Fruit fly (Drosophila melanogaster) whole organism, pupa: ENCODE results near the gene nac.

Source experiments
- CG10348 ChIP-seq: fragments of 200-800 bp; sonication (Bioruptor generic); IDR thresholded peaks from 2 replicates; pipeline ENCODE4 v1.3.6; 2022; ENCODE audit warnings: missing biosample characterization, missing genetic modification characterization
- CG12605 ChIP-seq: fragments of 200-800 bp; sonication (Bioruptor generic); IDR thresholded peaks from 2 replicates; pipeline ENCODE4 v1.3.6; 2022; ENCODE audit warnings: missing biosample characterization, missing genetic modification characterization
- CG13204 ChIP-seq: fragments of 200-800 bp; sonication (Bioruptor generic); optimal IDR thresholded peaks from 2 replicates; lab custom pipeline; 2018; ENCODE audit warnings: missing biosample characterization, mild to moderate bottlenecking, missing genetic modification characterization, moderate library complexity
- CG14655 ChIP-seq: fragments of 200-800 bp; sonication (Bioruptor generic); optimal IDR thresholded peaks from 3 replicates; lab custom pipeline; 2017; ENCODE audit warnings: mild to moderate bottlenecking, missing biosample characterization, missing genetic modification reagents, missing genetic modification characterization
- CG15710 ChIP-seq: fragments of 200-800 bp; sonication (Bioruptor generic); optimal IDR thresholded peaks from 2 replicates; lab custom pipeline; 2018; ENCODE audit warnings: missing biosample characterization, mild to moderate bottlenecking, missing genetic modification characterization, moderate library complexity
- CG17806 ChIP-seq: fragments of 200-800 bp; sonication (Bioruptor generic); optimal IDR thresholded peaks from 2 replicates; lab custom pipeline; 2018; ENCODE audit warnings: missing biosample characterization, mild to moderate bottlenecking, missing genetic modification characterization, moderate library complexity
- CG32121 ChIP-seq: fragments of 200-800 bp; sonication (Bioruptor generic); IDR thresholded peaks from 2 replicates; pipeline ENCODE4 v1.3.6; 2022; ENCODE audit warnings: missing biosample characterization, missing genetic modification characterization
- CG34367 ChIP-seq: fragments of 200-800 bp; sonication (Bioruptor generic); optimal IDR thresholded peaks from 2 replicates; lab custom pipeline; 2018; ENCODE audit warnings: missing biosample characterization, mild to moderate bottlenecking, missing genetic modification characterization
- CG4496 ChIP-seq: fragments of 200-800 bp; sonication (Bioruptor generic); IDR thresholded peaks from 3 replicates; pipeline ENCODE4 v1.3.6; 2022; ENCODE audit warnings: missing biosample characterization, missing genetic modification characterization
- CG8159 ChIP-seq: fragments of 200-800 bp; sonication (Bioruptor generic); optimal IDR thresholded peaks from 3 replicates; lab custom pipeline; 2018; ENCODE audit warnings: missing biosample characterization, mild to moderate bottlenecking, missing genetic modification characterization, moderate library complexity
- CG8301 ChIP-seq: fragments of 200-800 bp; sonication (Bioruptor generic); optimal IDR thresholded peaks from 2 replicates; lab custom pipeline; 2018; ENCODE audit warnings: missing biosample characterization, mild to moderate bottlenecking, missing genetic modification characterization
- CG9948 ChIP-seq: fragments of 200-800 bp; sonication (Bioruptor generic); optimal IDR thresholded peaks from 2 replicates; lab custom pipeline; 2018; ENCODE audit warnings: missing biosample characterization, mild to moderate bottlenecking, missing genetic modification characterization, moderate library complexity
- D1 ChIP-seq: fragments of 200-800 bp; sonication (Bioruptor generic); optimal IDR thresholded peaks from 2 replicates; lab custom pipeline; 2018; ENCODE audit warnings: missing biosample characterization, mild to moderate bottlenecking, missing genetic modification characterization, moderate library complexity
- EcR ChIP-seq: fragments of 200-800 bp; sonication (Bioruptor generic); optimal IDR thresholded peaks from 3 replicates; lab custom pipeline; 2019; ENCODE audit warnings: missing biosample characterization, missing genetic modification characterization, mild to moderate bottlenecking, moderate library complexity, missing genetic modification reagents
- Ets98B ChIP-seq: fragments of 200-800 bp; sonication (Bioruptor generic); IDR thresholded peaks from 2 replicates; pipeline ENCODE4 v1.3.6; 2022; ENCODE audit warnings: missing biosample characterization, missing genetic modification characterization
- Pif1A ChIP-seq: fragments of 200-800 bp; sonication (Bioruptor generic); optimal IDR thresholded peaks from 3 replicates; lab custom pipeline; 2016; ENCODE audit warnings: missing biosample characterization, missing genetic modification characterization
- Pif1B ChIP-seq: fragments of 200-800 bp; sonication (Bioruptor generic); optimal IDR thresholded peaks from 3 replicates; lab custom pipeline; 2016; ENCODE audit warnings: missing biosample characterization, missing genetic modification characterization
- Snoo ChIP-seq: fragments of 200-800 bp; sonication (Bioruptor generic); optimal IDR thresholded peaks from 3 replicates; lab custom pipeline; 2017; ENCODE audit warnings: missing biosample characterization, mild to moderate bottlenecking, missing genetic modification characterization, inconsistent platforms
- fd96Ca ChIP-seq: fragments of 200-800 bp; sonication (Bioruptor generic); IDR thresholded peaks from 3 replicates; pipeline ENCODE4 v1.3.6; 2022; ENCODE audit warnings: missing biosample characterization, missing genetic modification characterization
- gl ChIP-seq: fragments of 200-800 bp; sonication (Bioruptor generic); optimal IDR thresholded peaks from 2 replicates; lab custom pipeline; 2018; ENCODE audit warnings: missing biosample characterization, mild to moderate bottlenecking, missing genetic modification characterization
- rn ChIP-seq: fragments of 200-800 bp; sonication (Bioruptor generic); IDR thresholded peaks from 2 replicates; pipeline ENCODE4 v1.3.6; 2022; ENCODE audit warnings: missing biosample characterization, missing genetic modification characterization

nac gene

DNA sequence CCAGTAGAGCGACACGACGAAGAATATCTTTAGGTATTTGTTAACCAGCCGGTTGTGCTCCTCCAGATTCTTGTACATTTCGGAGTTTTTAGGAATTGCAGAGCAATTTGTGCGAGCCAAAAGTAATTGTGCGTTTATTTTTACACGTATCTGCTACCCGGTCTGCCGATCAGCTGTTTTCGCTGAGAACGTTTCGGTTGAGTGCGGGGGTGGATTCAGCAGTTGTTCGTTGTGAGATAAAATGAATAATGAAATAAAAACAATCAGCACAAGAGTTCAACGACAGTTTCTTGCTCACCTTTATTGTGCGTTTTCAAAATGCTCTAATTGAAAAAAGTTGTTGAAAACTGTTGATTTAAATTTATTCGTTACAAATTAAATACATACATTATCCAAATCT is at the start of gene nac:
TSS of gene nac (minus strand) at position 176 of the 400 bp plus-strand sequence.
- TF ChIP-seq Snoo (no peak), Ets98B (GFP tag; lab: Robert Waterston, UW) (peak; percentile 7; the same call in 1 of the 2 replicates), rn (GFP tag; lab: Robert Waterston, UW) (no peak), CG15710 (tag; lab: Kevin White, UChicago) (no peak), CG14655 (GFP tag; lab: Kevin White, UChicago) (no peak), fd96Ca (GFP tag; lab: Robert Waterston, UW) (no peak), CG13204 (GFP tag; lab: Kevin White, UChicago) (no peak), CG34367 (tag; lab: Kevin White, UChicago) (no peak), CG8301 (no peak), Pif1A (no peak), CG17806 (tag; lab: Kevin White, UChicago) (no peak), gl (tag; lab: Kevin White, UChicago) (no peak), D1 (tag; lab: Kevin White, UChicago) (peak; percentile 37), CG9948 (tag; lab: Kevin White, UChicago) (no peak), CG12605 (no peak), EcR (GFP tag; lab: Kevin White, UChicago) (peak; percentile 25), Pif1B (no peak), CG32121 (GFP tag; lab: Robert Waterston, UW) (peak; percentile 32; the same call in 1 of the 2 replicates), CG4496 (GFP tag; lab: Robert Waterston, UW) (no peak), CG10348 (no peak), CG8159 (no peak)

DNA sequence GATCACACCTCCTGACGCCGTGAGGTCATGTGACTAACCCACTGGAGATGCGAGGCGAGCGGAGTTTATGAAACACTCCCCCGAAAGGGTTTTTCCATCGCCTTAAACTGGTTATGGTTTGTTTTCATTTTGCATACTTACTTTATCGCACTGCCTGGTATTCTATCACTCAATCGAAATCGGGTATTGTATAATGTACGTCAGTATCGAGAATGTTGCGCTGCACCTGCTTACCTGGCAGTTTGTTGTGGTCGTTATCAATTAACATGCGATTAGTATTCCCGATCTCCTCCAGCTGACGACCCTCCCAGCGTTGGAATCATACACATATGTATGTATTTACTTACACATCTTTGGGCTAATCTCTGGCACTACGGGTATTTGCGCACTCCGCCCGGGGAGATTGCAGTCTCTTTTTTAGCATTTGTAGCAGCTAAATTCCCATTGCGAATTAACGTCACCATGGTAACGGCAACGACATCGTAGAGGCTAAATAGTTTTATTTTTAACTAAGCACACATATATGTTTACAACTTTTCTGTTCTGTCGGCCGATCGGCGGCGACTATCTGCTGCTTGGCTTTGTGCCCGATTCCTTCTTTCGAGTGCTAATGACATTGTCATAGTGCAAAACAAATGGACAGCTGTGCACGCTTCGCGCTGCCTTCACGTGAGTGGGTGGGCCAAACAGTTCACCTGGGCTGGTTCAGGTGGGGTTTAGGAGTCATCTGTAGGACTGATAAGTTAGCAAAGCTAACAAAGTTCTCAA is 49.3 kb upstream of the nac start:
- TF ChIP-seq CG34367 (tag; lab: Kevin White, UChicago) (no peak), CG14655 (GFP tag; lab: Kevin White, UChicago) (no peak)

DNA sequence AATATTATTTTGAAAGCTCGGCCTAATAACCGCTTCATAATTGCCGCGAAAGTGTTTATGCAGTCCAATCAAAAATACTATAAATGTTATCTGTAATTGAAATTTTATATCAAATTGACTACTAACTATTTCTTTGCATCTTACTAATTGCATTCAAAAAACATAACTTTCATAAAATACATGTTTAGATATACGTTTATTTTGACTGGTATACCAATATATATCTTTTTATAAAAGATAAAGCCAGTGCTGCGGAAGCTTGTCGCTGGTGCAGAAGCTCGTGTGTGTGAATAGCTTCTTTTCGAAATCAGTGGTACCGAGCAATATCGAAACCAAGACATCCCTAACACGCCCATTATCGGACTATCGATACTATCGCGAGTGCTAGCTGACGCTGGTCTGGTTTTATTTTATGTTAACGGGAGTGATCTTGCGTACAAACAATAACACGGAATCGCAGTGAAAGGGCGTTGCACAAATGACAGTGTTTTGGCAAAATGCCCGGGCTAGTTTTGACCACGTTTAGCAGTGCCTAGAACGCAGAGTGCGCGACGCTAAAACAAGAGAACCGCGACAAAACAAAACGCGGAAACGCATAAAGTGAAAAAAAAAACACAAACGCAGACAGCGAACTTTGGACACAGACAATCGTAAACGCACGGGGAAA is 45.8 kb upstream of the nac start, which contains the start of gene Atg13:
TSS of gene Atg13 (plus strand) at position 367 of the 667 bp plus-strand sequence.
- TF ChIP-seq gl (tag; lab: Kevin White, UChicago) (peak; percentile 94), CG13204 (GFP tag; lab: Kevin White, UChicago) (no peak), CG17806 (tag; lab: Kevin White, UChicago) (peak; percentile 45), CG34367 (tag; lab: Kevin White, UChicago) (peak; percentile 71), CG14655 (GFP tag; lab: Kevin White, UChicago) (no peak), CG15710 (tag; lab: Kevin White, UChicago) (peak; percentile 42), fd96Ca (GFP tag; lab: Robert Waterston, UW) (peak; percentile 66; the same call in 2 of the 3 replicates), CG8159 (peak; percentile 63), Snoo (peak; percentile 50), EcR (GFP tag; lab: Kevin White, UChicago) (peak; percentile 30), CG32121 (GFP tag; lab: Robert Waterston, UW) (peak; percentile 79), D1 (tag; lab: Kevin White, UChicago) (no peak), Ets98B (GFP tag; lab: Robert Waterston, UW) (peak; percentile 71), CG12605 (peak; percentile 87), CG10348 (no peak), Pif1A (no peak), CG9948 (tag; lab: Kevin White, UChicago) (peak; percentile 2), CG4496 (GFP tag; lab: Robert Waterston, UW) (peak; percentile 84), CG8301 (peak; percentile 83)
- TF ChIP-seq, all 21 proteins: peak for 14

DNA sequence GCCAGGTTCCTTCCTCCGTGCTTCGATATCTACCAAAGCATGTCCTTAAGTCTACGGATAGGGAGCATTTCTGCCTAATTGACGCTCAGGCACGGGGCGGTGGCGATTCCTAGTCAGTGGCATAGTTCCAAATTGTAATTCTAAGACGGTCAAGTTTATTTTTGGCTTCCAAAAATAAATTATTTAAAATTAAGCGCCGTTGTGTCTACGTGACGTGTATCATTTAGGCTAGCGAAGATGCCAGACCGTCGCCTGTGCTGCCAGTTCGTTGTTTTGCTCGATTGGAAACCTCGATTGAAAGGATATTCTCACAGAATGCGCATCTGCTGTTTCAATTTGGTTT is 45.3 kb upstream of the nac start:
- no peak for TF ChIP-seq gl (tag; lab: Kevin White, UChicago)
- TF ChIP-seq Ets98B (GFP tag; lab: Robert Waterston, UW): no peak
- no peak for TF ChIP-seq CG8301
- TF ChIP-seq Pif1B: no peak
- no peak for TF ChIP-seq CG17806 (tag; lab: Kevin White, UChicago)
- TF ChIP-seq fd96Ca (GFP tag; lab: Robert Waterston, UW): no peak
- no peak for TF ChIP-seq EcR (GFP tag; lab: Kevin White, UChicago)
- no peak for TF ChIP-seq CG34367 (tag; lab: Kevin White, UChicago)
- TF ChIP-seq CG15710 (tag; lab: Kevin White, UChicago): no peak
- no peak for TF ChIP-seq CG13204 (GFP tag; lab: Kevin White, UChicago)
- no peak for TF ChIP-seq Snoo

DNA sequence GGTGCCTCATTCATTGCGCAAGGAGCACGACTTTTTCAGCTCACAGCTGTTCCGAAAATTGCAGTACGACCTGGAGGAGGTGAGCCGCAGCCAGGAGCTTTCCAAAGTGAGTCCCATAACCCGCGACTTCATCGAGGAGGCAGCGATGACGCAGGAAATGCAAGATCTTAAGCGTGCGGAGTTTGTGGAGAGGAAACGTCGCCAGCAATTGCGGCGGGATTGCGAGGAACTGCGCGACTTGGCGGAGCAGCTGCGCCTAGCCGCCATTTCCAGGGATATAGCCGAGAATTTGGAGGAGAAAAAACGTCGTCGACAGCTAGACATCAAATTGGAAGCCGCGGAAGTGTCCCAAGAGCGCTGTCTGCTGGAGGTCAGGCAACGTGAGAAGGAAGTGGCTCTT is 44.0 kb upstream of the nac start:
- no peak for TF ChIP-seq fd96Ca (GFP tag; lab: Robert Waterston, UW)
- TF ChIP-seq Pif1A: no peak
- TF ChIP-seq CG32121 (GFP tag; lab: Robert Waterston, UW): no peak
- TF ChIP-seq CG15710 (tag; lab: Kevin White, UChicago): no peak
- no peak for TF ChIP-seq CG12605
- TF ChIP-seq CG14655 (GFP tag; lab: Kevin White, UChicago): no peak
- TF ChIP-seq CG4496 (GFP tag; lab: Robert Waterston, UW): no peak
- TF ChIP-seq CG13204 (GFP tag; lab: Kevin White, UChicago): no peak
- TF ChIP-seq CG8301: no peak
- TF ChIP-seq CG8159: no peak
- TF ChIP-seq CG17806 (tag; lab: Kevin White, UChicago): no peak
- no peak for TF ChIP-seq CG10348
- TF ChIP-seq rn (GFP tag; lab: Robert Waterston, UW): no peak
- no peak for TF ChIP-seq Snoo
- TF ChIP-seq EcR (GFP tag; lab: Kevin White, UChicago): no peak
- TF ChIP-seq gl (tag; lab: Kevin White, UChicago): no peak
- TF ChIP-seq CG34367 (tag; lab: Kevin White, UChicago): no peak
- no peak for TF ChIP-seq Pif1B
- no peak for TF ChIP-seq Ets98B (GFP tag; lab: Robert Waterston, UW)
